Worm (Caenorhabditis elegans): Measurements from ENCODE around the gene T17H7.7.

The T17H7.7 gene

ce11 chrIII:775443-775842 is 17.6 kb upstream of the T17H7.7 start:
- TF ChIP-seq aha-1 (tag) (peak; percentile 55), Y48G9A.11 (GFP tag; IDR thresholded peaks at IDR 0.05) (no peak)

- TF ChIP-seq dpl-1 (GFP tag; optimal IDR thresholded peaks at IDR 0.05) (no peak), mes-2 (tag; optimal IDR thresholded peaks at IDR 0.05; ENCODE audit: poor library complexity, severe bottlenecking) (no peak), mep-1 (tag; optimal IDR thresholded peaks at IDR 0.05) (no peak), Y75B8A.6 (GFP tag; IDR thresholded peaks at IDR 0.05) (no peak), set-16 (GFP tag; IDR thresholded peaks at IDR 0.05) (no peak), nhr-102 (tag; optimal IDR thresholded peaks at IDR 0.05) (no peak), egl-27 (tag; optimal IDR thresholded peaks at IDR 0.05) (no peak), dve-1 (tag; optimal IDR thresholded peaks at IDR 0.05; ENCODE audit: insufficient read depth) (no peak), F44E2.7 (GFP tag; IDR thresholded peaks at IDR 0.05) (no peak), lin-39 (tag; optimal IDR thresholded peaks at IDR 0.05) (no peak), nhr-42 (GFP tag; IDR thresholded peaks at IDR 0.05) (no peak), ceh-44 (GFP tag; IDR thresholded peaks at IDR 0.05) (no peak), unc-39 (tag; optimal IDR thresholded peaks at IDR 0.05) (no peak), mxl-3 (GFP tag; optimal IDR thresholded peaks at IDR 0.05) (no peak), tag-97 (GFP tag; IDR thresholded peaks at IDR 0.05) (no peak)
These were observed 15.2 kb upstream of the T17H7.7 start, which contains the start of gene cyn-6 for ce11 chrIII:773114-773513. cyn-6 (plus strand) TSS chrIII:773414.

- TF ChIP-seq spr-3 (GFP tag; optimal IDR thresholded peaks at IDR 0.05) (no peak), daf-19 (GFP tag; conservative IDR thresholded peaks at IDR 0.05) (no peak), F44E2.7 (GFP tag; IDR thresholded peaks at IDR 0.05) (no peak), zip-2 (tag; optimal IDR thresholded peaks at IDR 0.05) (no peak), hlh-30 (tag; optimal IDR thresholded peaks at IDR 0.05; ENCODE audit: insufficient read depth) (peak; percentile 2), lim-7 (GFP tag; IDR thresholded peaks at IDR 0.05) (no peak), dpl-1 (GFP tag; optimal IDR thresholded peaks at IDR 0.05) (no peak), mdl-1 (tag; optimal IDR thresholded peaks at IDR 0.05) (peak in 1 of 2 experiments; percentile 17), ZK546.5 (tag; optimal IDR thresholded peaks at IDR 0.05) (no peak), lsy-2 (tag; optimal IDR thresholded peaks at IDR 0.05) (peak in 1 of 2 experiments; percentile 9), egl-43 (GFP tag; IDR thresholded peaks at IDR 0.05) (no peak), hif-1 (tag; optimal IDR thresholded peaks at IDR 0.05) (no peak), gei-8 (GFP tag; optimal IDR thresholded peaks at IDR 0.05) (no peak), nhr-25 (tag; optimal IDR thresholded peaks at IDR 0.05; ENCODE audit: borderline replicate concordance, insufficient read depth) (no peak), ztf-7 (tag; optimal IDR thresholded peaks at IDR 0.05) (no peak), madf-9 (GFP tag; conservative IDR thresholded peaks at IDR 0.05) (no peak), F10B5.3 (tag; optimal IDR thresholded peaks at IDR 0.05) (no peak), nhr-28 (tag; optimal IDR thresholded peaks at IDR 0.05) (peak; percentile 22), ama-1 (optimal IDR thresholded peaks at IDR 0.05) (no peak)
These were observed 14.8 kb upstream of the T17H7.7 start for ce11 chrIII:772675-773074.

ce11 chrIII:770958-771357 is 13.1 kb upstream of the T17H7.7 start, which contains the start of gene tpst-2:
tpst-2 (plus strand) TSS chrIII:771258.
- no peak for TF ChIP-seq F44E2.7 (GFP tag; IDR thresholded peaks at IDR 0.05)
- TF ChIP-seq hlh-30 (tag; optimal IDR thresholded peaks at IDR 0.05; ENCODE audit: insufficient read depth) = no peak
- TF ChIP-seq hif-1 (tag; optimal IDR thresholded peaks at IDR 0.05) = no peak
- no peak for TF ChIP-seq daf-8 (GFP tag; IDR thresholded peaks at IDR 0.05)
- TF ChIP-seq ceh-20 (GFP tag; IDR thresholded peaks at IDR 0.05) = no peak
- TF ChIP-seq cey-2 (tag; optimal IDR thresholded peaks at IDR 0.05; ENCODE audit: borderline replicate concordance, insufficient read depth) = no peak
- TF ChIP-seq nhr-41 (GFP tag; IDR thresholded peaks at IDR 0.05) = no peak
- TF ChIP-seq hlh-11 (tag; optimal IDR thresholded peaks at IDR 0.05) = no peak
- TF ChIP-seq arid-1 (GFP tag; conservative IDR thresholded peaks at IDR 0.05) = no peak
- TF ChIP-seq lim-7 (GFP tag; IDR thresholded peaks at IDR 0.05) = no peak
- no peak for TF ChIP-seq ZK337.2 (GFP tag; IDR thresholded peaks at IDR 0.05)
- TF ChIP-seq Y48G9A.11 (GFP tag; IDR thresholded peaks at IDR 0.05) = no peak
- no peak for TF ChIP-seq dmd-9 (GFP tag; IDR thresholded peaks at IDR 0.05)
- TF ChIP-seq mxl-2 (GFP tag; conservative IDR thresholded peaks at IDR 0.05) = no peak
- TF ChIP-seq nhr-48 (tag; optimal IDR thresholded peaks at IDR 0.05) = no peak
- no peak for TF ChIP-seq nhr-11 (tag; optimal IDR thresholded peaks at IDR 0.05)
- TF ChIP-seq nhr-28 (tag; optimal IDR thresholded peaks at IDR 0.05) = no peak
- no peak for TF ChIP-seq sdz-12 (GFP tag; optimal IDR thresholded peaks at IDR 0.05)
- no peak for TF ChIP-seq daf-12 (tag; optimal IDR thresholded peaks at IDR 0.05)

Data from whole organism, L4 larva.